Fruit fly (Drosophila melanogaster) whole organism, embryonic: ENCODE data around the gene ph-p.

Source experiments
- Gug ChIP-seq: fragments of 200-800 bp; sonication (Bioruptor generic); IDR thresholded peaks from 4 replicates; pipeline ENCODE4 v1.3.6; 2022; ENCODE audit warnings: missing biosample characterization, missing genetic modification characterization
- Six4 ChIP-seq: fragments of 200-800 bp; sonication (Bioruptor generic); optimal IDR thresholded peaks from 2 replicates; lab custom pipeline; 2016; ENCODE audit warnings: missing biosample characterization, missing genetic modification characterization
- kay ChIP-seq: fragments of 200-800 bp; sonication (Bioruptor generic); optimal IDR thresholded peaks from 2 replicates; lab custom pipeline; 2016; ENCODE audit warnings: missing biosample characterization, missing genetic modification characterization
- pros ChIP-seq: fragments of 200-800 bp; sonication (Bioruptor generic); optimal IDR thresholded peaks from 3 replicates; lab custom pipeline; 2019; ENCODE audit warnings: missing biosample characterization, mild to moderate bottlenecking, missing genetic modification characterization, moderate library complexity
- salm ChIP-seq: fragments of 200-800 bp; sonication (Bioruptor generic); optimal IDR thresholded peaks from 2 replicates; lab custom pipeline; 2018; ENCODE audit warnings: missing biosample characterization, mild to moderate bottlenecking, missing genetic modification characterization
- so ChIP-seq: fragments of 200-800 bp; sonication (Bioruptor generic); IDR thresholded peaks from 3 replicates; pipeline ENCODE4 v1.3.6; 2022; ENCODE audit warnings: missing biosample characterization, missing genetic modification characterization

DNA sequence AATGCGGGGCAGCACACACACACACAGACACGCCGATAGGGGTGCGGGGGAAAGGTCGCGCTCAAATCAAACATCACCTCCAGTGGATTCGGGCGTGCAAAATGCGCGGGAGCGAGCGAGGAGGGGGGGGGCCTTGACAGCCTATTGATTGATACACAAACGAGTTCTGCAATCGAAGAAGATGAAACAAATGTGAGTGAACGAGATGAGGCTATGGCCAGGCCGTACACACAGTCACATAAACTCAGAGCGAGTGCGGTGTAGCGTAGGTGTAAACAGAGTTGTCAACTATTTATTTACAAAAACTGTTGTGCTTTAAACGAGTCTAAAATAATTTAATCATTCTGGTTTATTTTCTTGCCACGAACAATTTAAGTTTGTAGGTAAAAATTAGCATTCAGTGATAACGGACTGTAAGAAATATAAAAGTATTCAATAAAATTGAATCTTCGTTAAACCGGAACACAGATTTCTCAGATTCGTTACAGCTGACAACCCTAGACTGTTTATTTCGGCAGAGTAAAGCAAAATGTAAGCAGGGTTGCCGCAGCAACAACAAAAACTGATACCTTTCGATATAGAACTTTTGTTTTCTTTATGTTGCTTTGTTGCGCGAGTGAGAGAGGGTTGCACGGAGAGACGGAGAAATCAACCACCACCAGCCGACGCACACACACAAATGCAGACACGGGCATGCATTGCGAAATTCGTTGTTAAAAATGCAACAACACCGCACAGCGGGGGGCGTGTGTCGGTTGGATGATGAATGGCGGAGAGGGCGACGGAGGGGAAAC lies 3.0 kb downstream of the ph-p start:
- TF ChIP-seq kay (GFP tag; lab: Kevin White, UChicago) (peak; percentile 75), salm (tag; lab: Kevin White, UChicago) (peak; percentile 88), Six4 (GFP tag; lab: Kevin White, UChicago) (peak; percentile 77), Gug (GFP tag; lab: Robert Waterston, UW) (peak; percentile 46; the same call in 3 of the 4 replicates), pros (GFP tag; lab: Kevin White, UChicago) (peak; percentile 94), so (peak; percentile 80)
